Worm (Caenorhabditis elegans) whole organism, dauer: Measurements from ENCODE around the gene sra-35.

Experiments used
- unc-62 ChIP-seq: sonication (generic microtip); optimal IDR thresholded peaks from 2 replicates; lab custom pipeline; 2017; ENCODE audit warnings: missing biosample characterization, missing genetic modification reagents, missing genetic modification characterization

Gene sra-35

DNA sequence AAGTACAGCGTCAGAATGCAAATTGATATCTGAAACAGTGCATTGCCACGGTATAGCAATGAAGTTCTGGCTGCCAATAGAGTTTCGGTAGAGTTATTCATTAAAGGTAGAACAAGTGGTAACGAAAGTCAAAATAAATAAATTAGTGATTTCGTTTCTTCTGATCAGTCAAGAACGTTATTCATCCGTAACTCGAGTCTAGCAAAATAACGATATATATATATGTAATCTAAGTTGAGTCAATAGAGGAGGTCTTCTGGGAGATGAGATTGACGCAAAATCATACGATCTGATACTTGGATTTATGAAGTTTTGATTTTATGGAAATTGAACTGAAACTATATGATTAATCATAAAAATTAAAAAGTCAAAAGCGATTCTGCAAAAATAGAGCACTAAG lies at the start of gene sra-35:
Gene sra-35 (minus strand): TSS at position 101 of the 400 bp plus-strand sequence.
- TF ChIP-seq unc-62 (GFP tag; lab: Kevin White, UChicago) = no peak

DNA sequence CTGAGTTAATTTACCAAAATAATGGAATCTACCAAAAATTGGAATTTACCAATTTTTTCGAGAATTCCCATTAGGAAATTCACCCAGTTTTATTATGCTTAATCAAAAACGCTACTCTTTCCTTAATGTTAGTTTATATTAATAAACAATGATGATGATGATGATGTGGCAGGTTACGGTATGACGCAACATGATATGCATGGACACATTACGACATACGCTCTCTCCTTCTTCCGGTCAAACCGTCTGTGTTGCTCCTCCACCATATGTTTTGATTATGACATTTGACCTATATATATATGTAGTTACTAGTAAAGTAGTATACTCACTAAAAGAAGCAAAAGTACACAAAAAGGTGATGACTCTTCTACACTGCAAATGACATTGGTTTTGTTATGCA lies 49.7 kb upstream of the sra-35 start:
- no peak for TF ChIP-seq unc-62 (GFP tag; lab: Kevin White, UChicago)

DNA sequence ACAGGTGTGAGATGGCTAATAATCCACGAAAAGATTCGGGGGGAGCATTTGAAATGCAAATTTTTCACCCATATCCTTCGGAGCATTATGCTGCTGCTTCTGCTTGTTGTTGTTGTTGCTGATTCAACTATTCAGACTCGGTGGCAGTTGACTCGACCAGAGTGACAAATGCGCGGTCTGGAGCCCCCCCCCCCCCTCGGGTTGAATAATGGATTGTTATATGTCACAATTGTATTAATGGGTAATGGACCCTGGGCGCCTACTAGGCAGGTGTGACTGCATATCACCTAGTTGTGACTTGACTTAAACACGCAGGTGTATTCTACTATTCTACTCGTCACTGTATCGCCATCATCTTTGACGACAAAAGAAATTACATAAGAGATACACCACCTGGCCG lies 47.9 kb upstream of the sra-35 start:
- no peak for TF ChIP-seq unc-62 (GFP tag; lab: Kevin White, UChicago)

DNA sequence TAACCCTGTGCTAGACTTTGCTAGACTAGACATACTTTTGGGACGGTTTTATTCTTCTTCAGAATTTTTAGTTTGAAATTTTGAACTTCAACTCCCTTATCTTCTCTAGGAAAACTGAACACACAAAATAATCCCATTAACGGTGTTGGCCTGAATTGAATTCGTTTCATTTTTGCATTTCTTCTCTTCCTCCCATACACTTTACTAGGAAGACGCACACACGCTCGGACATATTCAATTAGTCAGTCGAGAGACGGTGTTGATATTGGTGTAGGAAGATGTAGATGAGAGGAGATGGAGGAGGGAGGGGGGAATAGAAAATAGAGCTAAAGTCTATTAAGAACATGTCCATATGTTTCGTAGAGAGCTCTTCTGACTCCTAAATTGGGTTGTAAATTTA lies 47.0 kb upstream of the sra-35 start:
- no peak for TF ChIP-seq unc-62 (GFP tag; lab: Kevin White, UChicago)

DNA sequence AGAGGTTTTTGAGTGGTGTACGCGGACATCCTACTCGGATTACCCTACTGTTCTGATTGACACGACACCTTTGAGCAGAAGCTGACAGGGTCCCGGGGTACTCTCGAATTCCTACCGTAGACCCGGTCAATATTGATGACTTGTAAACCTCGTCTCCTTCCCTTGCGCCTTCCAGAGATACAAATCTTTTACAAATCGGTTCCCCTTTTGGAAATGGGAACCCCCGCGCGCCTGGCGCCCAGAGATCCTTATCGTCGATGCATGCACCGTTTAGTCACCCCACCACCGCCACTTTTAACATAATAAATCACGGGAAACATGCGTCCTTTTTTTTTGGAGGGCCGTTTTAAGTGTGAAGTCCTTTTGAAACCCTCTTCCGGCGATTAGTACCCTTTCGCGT lies 45.4 kb upstream of the sra-35 start:
- no peak for TF ChIP-seq unc-62 (GFP tag; lab: Kevin White, UChicago)

DNA sequence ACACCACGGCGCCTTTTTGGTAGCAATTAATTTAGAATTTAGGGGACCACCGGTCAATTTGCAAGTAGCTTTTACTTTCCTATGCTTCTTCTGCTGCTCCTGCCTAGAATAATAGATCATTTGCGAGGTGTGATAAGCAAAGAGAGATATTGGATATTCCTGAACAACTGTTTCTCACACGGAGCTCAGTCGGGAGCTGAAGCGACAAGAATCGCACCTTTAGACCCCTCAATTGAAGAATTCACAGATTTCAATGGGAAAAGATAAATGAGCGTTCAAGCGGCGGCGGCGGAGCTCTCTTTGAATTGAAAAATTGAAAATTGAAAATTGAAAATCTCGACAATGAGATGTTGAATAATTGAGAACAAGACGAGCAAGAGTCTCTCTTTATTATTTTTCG lies 44.9 kb upstream of the sra-35 start:
- TF ChIP-seq unc-62 (GFP tag; lab: Kevin White, UChicago) = no peak

DNA sequence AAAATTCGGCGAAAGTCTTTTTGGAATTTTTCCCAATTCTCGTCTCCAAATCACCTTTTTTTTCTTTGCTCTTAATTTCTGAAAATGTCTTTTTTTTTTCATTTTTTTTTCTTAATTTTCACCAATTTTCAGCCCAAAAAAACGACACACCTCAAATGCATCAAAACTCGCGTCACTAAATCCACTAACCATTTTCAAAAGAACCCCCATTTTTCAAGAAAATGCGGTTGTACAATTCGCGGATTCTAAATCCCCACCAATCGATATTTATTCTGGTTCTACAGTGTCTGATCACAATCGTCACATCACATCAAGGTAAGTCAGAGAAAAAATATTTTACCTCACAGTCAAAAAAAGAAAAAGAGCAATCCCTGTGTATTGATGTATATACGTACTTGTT lies 44.2 kb upstream of the sra-35 start, which contains the start of gene vab-1:
Gene vab-1 (plus strand): TSS at position 133 of the 400 bp plus-strand sequence.
- TF ChIP-seq unc-62 (GFP tag; lab: Kevin White, UChicago) = no peak

DNA sequence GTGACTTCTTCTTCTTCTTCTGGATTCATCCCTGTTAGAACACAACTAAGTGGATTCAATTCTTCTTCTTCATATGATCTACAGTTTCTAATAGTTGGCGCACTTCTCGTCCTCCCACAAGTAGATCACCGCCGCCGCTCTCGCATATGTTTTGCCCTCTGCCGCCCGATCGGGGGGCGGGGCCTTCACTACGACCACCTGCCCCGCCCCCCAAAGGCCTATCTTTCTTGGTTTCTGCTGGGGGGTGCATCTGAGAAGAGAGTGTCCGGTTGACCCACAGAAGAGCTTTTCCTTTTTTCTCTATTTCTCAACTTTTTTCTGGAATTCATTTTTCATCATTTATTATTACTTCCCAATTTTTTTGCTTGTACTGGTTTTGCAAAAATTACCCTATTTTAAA lies 43.4 kb upstream of the sra-35 start:
- TF ChIP-seq unc-62 (GFP tag; lab: Kevin White, UChicago) = no peak

DNA sequence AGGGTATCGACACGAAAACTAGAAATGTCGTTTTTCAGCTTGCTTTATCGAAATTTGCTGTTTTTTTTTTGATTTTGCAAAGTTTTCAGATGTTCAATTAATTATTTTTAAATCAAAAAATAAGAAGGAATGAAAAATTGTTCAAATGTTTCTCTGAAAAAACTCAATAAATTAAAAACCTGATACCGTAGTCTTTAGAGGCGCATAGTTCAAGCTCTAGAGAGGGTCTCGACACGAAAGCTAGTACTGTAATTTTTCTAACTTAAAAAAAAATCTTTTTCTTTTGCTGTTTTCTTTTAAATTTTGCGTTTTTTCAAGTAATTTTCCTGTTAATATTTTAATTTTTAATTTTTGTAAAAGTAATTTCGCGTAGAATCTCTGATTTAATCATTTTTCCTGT lies 38.5 kb upstream of the sra-35 start:
- no peak for TF ChIP-seq unc-62 (GFP tag; lab: Kevin White, UChicago)

DNA sequence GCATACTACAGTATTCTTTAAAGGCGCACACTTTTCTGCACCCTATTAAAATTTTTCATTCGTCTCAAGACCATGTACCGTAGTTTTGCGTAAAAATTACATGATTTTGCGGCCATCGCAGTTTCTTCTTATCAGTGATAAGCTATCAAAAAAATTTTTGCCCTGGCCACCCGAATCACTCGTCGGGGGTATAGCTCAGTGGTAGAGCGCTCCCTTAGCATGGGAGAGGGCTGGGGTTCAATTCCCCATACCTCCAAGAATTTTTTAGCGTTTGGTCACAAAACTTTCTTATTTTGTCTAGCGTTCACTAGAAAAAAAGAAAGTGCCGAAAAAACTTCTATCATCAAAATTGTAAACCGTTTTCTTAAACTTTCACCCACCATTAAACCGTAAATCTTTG lies 37.5 kb upstream of the sra-35 start:
- no peak for TF ChIP-seq unc-62 (GFP tag; lab: Kevin White, UChicago)

DNA sequence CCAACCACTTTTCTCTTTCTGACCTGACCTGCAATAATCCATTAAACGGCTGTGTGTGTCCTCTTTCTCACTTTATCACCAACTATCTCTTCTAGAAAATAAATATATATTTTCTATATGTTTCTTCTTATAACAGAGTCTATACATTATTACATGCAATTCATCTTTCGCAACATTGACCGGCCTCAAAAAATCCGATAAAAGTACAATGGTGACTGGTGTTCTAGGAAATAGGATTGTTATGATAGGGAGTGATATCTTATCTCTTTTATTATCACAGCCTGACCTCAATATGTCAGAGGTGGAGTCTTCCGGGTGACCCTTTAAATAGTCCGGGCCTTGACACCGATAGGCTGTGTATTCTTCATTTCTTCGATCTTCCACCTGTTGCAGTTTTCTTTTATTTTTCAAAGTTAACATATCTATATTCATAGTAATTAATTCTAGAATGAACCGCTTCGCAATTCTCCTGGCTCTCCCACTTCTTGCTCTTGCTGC lies 34.9 kb upstream of the sra-35 start, which contains the start of gene dao-2:
Gene dao-2 (plus strand): TSS at position 448 of the 498 bp plus-strand sequence.
- no peak for TF ChIP-seq unc-62 (GFP tag; lab: Kevin White, UChicago)

DNA sequence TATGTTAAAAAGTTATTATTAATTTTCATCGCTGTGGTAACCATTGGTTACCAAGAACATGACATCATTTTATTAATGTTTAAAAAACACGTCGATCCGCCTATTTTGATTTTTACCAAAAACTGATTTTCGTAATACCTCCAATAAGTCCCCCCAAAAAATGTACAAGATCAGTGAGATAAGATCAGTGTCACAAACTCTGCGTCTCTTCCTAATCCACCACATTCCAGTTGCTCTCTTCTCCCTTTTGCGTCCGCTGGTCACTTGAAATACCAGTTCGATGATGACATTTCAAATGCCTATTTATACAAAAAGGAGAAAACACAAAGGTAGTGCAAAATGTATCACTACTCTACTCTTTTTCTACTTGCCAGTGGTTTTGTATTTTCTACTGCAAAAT lies 32.4 kb upstream of the sra-35 start, which contains the start of gene M03A1.8:
Gene M03A1.8 (plus strand): TSS at position 269 of the 400 bp plus-strand sequence.
- no peak for TF ChIP-seq unc-62 (GFP tag; lab: Kevin White, UChicago)

DNA sequence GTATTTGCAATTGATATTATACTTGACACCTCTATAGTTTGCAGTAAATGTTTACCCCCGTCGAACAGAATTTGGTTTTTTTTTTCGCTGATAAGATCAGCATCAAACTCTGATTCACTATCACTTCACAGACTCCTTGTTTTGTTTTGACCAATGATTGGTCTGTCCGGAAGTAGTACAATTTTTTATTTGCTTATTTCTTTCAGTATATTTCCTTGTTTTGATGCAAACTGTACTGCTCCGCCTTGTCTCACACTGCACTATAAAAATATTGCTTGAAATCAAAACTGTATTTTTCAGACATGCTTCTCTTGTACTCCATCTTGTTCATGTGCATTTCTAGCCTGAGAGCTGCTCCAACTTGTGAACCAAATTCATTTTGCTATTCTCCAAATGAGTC lies 29.8 kb upstream of the sra-35 start, which contains the start of gene M03A1.3:
Gene M03A1.3 (plus strand): TSS at position 301 of the 400 bp plus-strand sequence.
- no peak for TF ChIP-seq unc-62 (GFP tag; lab: Kevin White, UChicago)

DNA sequence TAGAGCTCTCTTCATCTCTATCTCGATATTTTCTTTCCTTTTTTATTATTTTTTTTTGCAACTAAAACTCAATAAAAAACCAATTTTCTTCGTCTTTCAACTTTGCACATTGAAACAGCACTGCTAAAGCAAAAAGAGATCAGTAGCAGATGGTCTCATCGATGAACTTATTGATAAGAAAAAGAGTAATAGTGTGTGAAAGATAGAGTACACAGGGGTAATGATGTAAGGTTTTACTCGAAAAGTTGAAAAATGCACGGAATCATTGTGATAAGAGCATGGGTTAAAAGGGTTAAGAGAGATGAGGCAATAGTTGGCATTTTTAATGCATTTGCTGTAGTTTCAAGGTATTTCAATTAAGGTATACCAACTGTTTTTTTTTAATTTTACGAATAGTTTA lies 24.4 kb upstream of the sra-35 start:
- no peak for TF ChIP-seq unc-62 (GFP tag; lab: Kevin White, UChicago)

DNA sequence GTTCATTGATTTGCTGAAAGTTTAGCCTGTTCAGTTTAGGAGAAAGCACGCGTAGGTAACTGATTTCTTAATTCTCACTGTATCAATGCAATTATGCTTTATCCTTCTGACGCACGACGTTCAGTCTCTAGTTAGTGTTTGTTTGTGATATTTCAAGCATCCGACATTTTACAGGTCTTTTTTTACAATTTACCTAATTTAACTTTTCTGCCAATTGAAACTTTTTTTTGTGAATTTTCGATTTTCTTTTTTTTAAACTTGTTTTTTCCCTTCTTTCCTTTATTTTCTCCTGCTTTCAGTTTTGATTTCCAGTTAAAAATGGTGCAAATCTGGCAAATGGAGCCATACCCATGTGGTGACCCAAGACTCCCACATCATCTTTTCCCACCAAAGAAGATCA lies 23.1 kb upstream of the sra-35 start, which contains the start of gene K07E1.1:
Gene K07E1.1 (plus strand): TSS at position 301 of the 400 bp plus-strand sequence.
- TF ChIP-seq unc-62 (GFP tag; lab: Kevin White, UChicago) = no peak

DNA sequence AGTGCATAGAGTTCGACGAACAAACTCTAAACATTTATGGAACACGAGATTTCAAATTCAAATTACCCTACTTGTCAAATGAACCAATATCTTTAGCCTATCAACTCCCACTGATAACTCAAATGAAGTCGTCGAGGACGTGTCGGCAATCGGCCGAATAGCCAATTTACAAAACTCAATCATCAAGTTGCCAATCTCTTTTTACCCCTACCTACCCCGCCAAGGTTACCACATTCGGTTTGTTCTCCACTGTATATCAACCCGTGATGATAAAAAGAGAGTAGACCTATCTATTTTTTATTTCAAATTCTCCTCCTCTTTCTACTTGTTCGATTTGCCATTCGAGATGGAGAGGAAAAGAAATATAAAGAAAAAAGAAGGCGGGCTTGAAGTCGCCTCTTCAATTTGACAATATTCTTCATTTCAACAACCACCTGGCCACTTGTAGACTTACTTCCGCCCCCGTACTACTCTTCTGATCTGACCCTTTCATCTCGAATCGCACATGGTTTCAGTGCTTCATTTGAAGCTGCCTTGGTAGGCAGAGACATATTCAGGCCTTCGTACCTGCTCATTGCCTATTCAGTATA lies 22.4 kb upstream of the sra-35 start:
- no peak for TF ChIP-seq unc-62 (GFP tag; lab: Kevin White, UChicago)

DNA sequence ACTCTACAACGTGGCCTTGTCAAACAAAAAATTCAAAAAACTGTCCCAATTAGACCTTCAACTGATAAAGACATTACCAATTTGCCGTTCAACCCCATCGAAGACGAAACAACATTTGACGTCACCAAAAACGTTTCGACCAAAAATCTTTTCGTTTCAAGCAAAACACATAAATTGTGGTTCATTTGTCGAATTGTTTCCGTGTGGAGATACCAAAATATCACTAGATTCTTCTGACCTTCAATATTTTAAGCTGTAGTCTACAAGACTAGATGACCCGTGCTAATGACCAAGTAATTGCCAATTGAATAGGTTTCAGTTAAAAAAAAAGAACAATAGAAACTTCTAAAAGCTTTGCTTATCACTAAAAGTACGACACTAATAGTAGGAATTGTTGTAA lies 20.7 kb upstream of the sra-35 start:
- no peak for TF ChIP-seq unc-62 (GFP tag; lab: Kevin White, UChicago)
